Fruit fly (Drosophila melanogaster): ENCODE measurements around the gene Kul.
A peak's percentile ranks its signal among the peaks of the same experiment; 100 is the strongest.

Gene Kul

dm6 chr3R:29765267-29766095, 39.9 kb downstream of the Kul start, which contains the start of gene kay:
TSS of gene kay (plus strand) at chr3R:29765995.
- TF ChIP-seq noc (tag; optimal IDR thresholded peaks at IDR 0.05) = no peak

- TF ChIP-seq noc (tag; optimal IDR thresholded peaks at IDR 0.05) = no peak
These were observed 41.6 kb downstream of the Kul start for dm6 chr3R:29767236-29767635.

dm6 chr3R:29770930-29771329, 45.3 kb downstream of the Kul start:
- TF ChIP-seq noc (tag; optimal IDR thresholded peaks at IDR 0.05) = no peak

DNA sequence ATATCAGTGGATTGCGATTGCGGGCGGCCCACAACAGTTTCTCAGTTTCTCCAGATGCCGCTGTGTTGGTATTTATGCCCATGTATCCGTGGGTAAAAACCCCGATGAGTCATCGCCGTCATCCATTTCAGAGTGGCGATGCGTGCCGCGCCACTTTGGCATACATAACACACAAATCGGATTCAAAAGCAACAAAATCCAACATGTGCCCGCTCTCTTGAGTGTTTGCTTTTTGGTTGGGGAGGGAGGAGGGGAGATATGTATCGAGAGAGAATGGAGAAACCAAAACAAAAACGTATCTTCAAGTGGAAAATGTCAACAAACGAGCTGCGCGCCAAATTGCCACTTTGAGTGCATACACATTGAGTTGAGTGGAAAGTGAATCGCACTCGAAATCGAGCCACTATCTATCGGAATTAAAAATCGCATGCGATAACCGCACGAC, 46.0 kb downstream of the Kul start:
- TF ChIP-seq noc (tag; optimal IDR thresholded peaks at IDR 0.05) = no peak

- TF ChIP-seq noc (tag; optimal IDR thresholded peaks at IDR 0.05) = peak; percentile 34
These were observed 46.6 kb downstream of the Kul start for dm6 chr3R:29772090-29772794.

dm6 chr3R:29772795-29773331, 47.2 kb downstream of the Kul start:
- peak; percentile 39 for TF ChIP-seq noc (tag; optimal IDR thresholded peaks at IDR 0.05)

- TF ChIP-seq noc (tag; optimal IDR thresholded peaks at IDR 0.05) = peak; percentile 91
These were observed 48.2 kb downstream of the Kul start for dm6 chr3R:29773833-29774324.

DNA sequence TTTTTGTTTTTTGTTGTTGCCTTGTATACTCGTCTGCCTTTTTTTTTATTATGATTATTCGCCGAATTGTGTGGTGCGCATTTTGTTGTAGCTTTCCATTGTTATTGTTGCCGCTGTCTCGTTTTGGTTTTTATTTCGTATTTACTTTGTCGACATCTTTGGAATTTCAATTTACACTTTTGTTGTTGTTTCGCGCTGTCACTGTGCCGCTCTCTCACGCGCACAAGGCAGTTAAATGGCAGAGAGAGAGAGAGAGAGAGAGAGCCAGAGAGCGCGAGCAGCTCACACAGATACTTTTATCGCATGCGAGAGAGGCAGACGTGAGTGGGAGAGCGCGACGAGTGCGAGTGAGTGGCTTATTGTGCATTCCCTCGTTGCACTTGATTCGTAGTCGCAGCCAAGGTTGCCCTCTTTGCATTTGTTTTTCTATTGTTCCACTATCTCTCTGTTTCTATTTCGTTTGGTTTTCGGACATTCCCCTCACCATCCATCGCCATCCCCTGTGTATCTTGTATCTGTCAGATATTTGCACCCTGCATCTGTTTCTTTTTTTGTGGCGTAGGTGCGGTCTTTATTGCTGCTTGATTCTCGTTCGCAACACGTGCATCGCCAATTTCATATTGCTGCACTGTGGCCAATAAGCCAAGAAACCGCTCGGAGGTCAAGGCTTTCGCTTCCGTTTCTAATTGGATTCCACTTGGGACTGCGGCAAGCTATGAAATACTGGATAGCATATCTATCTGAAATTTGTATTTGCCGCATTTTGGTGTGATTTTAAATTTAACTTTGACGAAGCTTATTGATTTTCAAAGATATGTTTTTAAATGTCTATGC, 48.9 kb downstream of the Kul start:
- no peak for TF ChIP-seq noc (tag; optimal IDR thresholded peaks at IDR 0.05)

- peak; percentile 14 for TF ChIP-seq noc (tag; optimal IDR thresholded peaks at IDR 0.05)
These were observed 50.4 kb downstream of the Kul start for dm6 chr3R:29775755-29776686.

DNA sequence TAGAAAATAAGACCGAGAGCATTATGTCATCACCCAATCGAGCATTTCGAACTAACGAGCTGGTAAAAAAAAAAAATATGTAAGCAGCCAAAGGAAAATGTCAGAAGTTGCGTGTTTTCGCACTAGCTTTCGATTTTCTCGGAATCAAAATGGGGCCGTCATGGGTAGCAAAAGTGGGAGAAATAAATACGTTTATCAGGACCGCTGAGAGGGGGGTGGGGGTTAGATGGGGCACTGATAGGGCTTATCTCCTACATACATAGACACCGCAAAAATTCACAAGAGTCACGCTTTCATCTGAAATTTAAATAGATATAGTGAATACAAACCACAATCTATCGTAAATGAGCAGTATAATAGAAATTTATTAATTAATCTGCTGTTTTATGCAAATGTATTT, 51.6 kb downstream of the Kul start:
- no peak for TF ChIP-seq noc (tag; optimal IDR thresholded peaks at IDR 0.05)

- no peak for TF ChIP-seq noc (tag; optimal IDR thresholded peaks at IDR 0.05)
These were observed 52.7 kb downstream of the Kul start for dm6 chr3R:29778139-29778984.

- peak; percentile 63 for TF ChIP-seq noc (tag; optimal IDR thresholded peaks at IDR 0.05)
These were observed 53.3 kb downstream of the Kul start for dm6 chr3R:29778985-29779298.

DNA sequence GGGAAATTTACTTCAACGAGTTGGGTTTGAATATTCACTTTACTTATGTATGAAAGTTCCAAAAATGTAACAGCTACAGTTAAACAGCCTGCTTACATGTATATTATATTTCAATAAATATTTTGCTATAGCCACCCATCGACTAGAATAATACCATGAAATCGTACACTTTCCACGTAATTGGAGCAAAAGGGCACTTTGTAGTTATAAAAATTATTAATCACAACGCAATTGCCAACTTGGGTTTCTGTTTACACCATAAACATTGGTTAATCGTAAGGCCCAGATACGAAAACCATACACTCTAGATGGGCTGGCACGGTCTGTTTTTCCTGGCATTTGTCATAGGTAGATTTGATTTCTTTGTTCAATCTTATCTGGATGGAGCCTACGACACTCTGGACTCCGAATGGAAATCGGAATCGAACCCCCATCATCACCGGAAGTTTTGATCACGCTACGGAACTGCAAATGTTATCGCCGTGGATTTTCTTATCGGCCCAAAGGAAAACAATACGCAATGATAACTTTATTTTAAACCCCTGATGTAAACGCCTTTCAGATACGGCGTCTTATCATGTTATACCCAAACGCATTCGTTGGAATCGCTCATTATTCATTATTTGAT, 54.9 kb downstream of the Kul start, which contains the start of gene fig:
Gene fig (minus strand): TSS at position 51 of the 628 bp plus-strand sequence.
- no peak for TF ChIP-seq noc (tag; optimal IDR thresholded peaks at IDR 0.05)

All from whole organism, larva.